Fruit fly (Drosophila melanogaster) whole organism, pupa: Measurements from ENCODE around the gene CG3345.

Experiments used
- CG10348 ChIP-seq: fragments of 200-800 bp; sonication (Bioruptor generic); IDR thresholded peaks from 2 replicates; pipeline ENCODE4 v1.3.6; 2022; ENCODE audit warnings: missing biosample characterization, missing genetic modification characterization
- CG12605 ChIP-seq: fragments of 200-800 bp; sonication (Bioruptor generic); IDR thresholded peaks from 2 replicates; pipeline ENCODE4 v1.3.6; 2022; ENCODE audit warnings: missing biosample characterization, missing genetic modification characterization
- CG13204 ChIP-seq: fragments of 200-800 bp; sonication (Bioruptor generic); optimal IDR thresholded peaks from 2 replicates; lab custom pipeline; 2018; ENCODE audit warnings: missing biosample characterization, mild to moderate bottlenecking, missing genetic modification characterization, moderate library complexity
- CG14655 ChIP-seq: fragments of 200-800 bp; sonication (Bioruptor generic); optimal IDR thresholded peaks from 3 replicates; lab custom pipeline; 2017; ENCODE audit warnings: mild to moderate bottlenecking, missing biosample characterization, missing genetic modification reagents, missing genetic modification characterization
- CG15710 ChIP-seq: fragments of 200-800 bp; sonication (Bioruptor generic); optimal IDR thresholded peaks from 2 replicates; lab custom pipeline; 2018; ENCODE audit warnings: missing biosample characterization, mild to moderate bottlenecking, missing genetic modification characterization, moderate library complexity
- CG17806 ChIP-seq: fragments of 200-800 bp; sonication (Bioruptor generic); optimal IDR thresholded peaks from 2 replicates; lab custom pipeline; 2018; ENCODE audit warnings: missing biosample characterization, mild to moderate bottlenecking, missing genetic modification characterization, moderate library complexity
- CG32121 ChIP-seq: fragments of 200-800 bp; sonication (Bioruptor generic); IDR thresholded peaks from 2 replicates; pipeline ENCODE4 v1.3.6; 2022; ENCODE audit warnings: missing biosample characterization, missing genetic modification characterization
- CG34367 ChIP-seq: fragments of 200-800 bp; sonication (Bioruptor generic); optimal IDR thresholded peaks from 2 replicates; lab custom pipeline; 2018; ENCODE audit warnings: missing biosample characterization, mild to moderate bottlenecking, missing genetic modification characterization
- CG4496 ChIP-seq: fragments of 200-800 bp; sonication (Bioruptor generic); IDR thresholded peaks from 3 replicates; pipeline ENCODE4 v1.3.6; 2022; ENCODE audit warnings: missing biosample characterization, missing genetic modification characterization
- CG8159 ChIP-seq: fragments of 200-800 bp; sonication (Bioruptor generic); optimal IDR thresholded peaks from 3 replicates; lab custom pipeline; 2018; ENCODE audit warnings: missing biosample characterization, mild to moderate bottlenecking, missing genetic modification characterization, moderate library complexity
- CG8301 ChIP-seq: fragments of 200-800 bp; sonication (Bioruptor generic); optimal IDR thresholded peaks from 2 replicates; lab custom pipeline; 2018; ENCODE audit warnings: missing biosample characterization, mild to moderate bottlenecking, missing genetic modification characterization
- CG9948 ChIP-seq: fragments of 200-800 bp; sonication (Bioruptor generic); optimal IDR thresholded peaks from 2 replicates; lab custom pipeline; 2018; ENCODE audit warnings: missing biosample characterization, mild to moderate bottlenecking, missing genetic modification characterization, moderate library complexity
- D1 ChIP-seq: fragments of 200-800 bp; sonication (Bioruptor generic); optimal IDR thresholded peaks from 2 replicates; lab custom pipeline; 2018; ENCODE audit warnings: missing biosample characterization, mild to moderate bottlenecking, missing genetic modification characterization, moderate library complexity
- EcR ChIP-seq: fragments of 200-800 bp; sonication (Bioruptor generic); optimal IDR thresholded peaks from 3 replicates; lab custom pipeline; 2019; ENCODE audit warnings: missing biosample characterization, missing genetic modification characterization, mild to moderate bottlenecking, moderate library complexity, missing genetic modification reagents
- Ets98B ChIP-seq: fragments of 200-800 bp; sonication (Bioruptor generic); IDR thresholded peaks from 2 replicates; pipeline ENCODE4 v1.3.6; 2022; ENCODE audit warnings: missing biosample characterization, missing genetic modification characterization
- Pif1A ChIP-seq: fragments of 200-800 bp; sonication (Bioruptor generic); optimal IDR thresholded peaks from 3 replicates; lab custom pipeline; 2016; ENCODE audit warnings: missing biosample characterization, missing genetic modification characterization
- Pif1B ChIP-seq: fragments of 200-800 bp; sonication (Bioruptor generic); optimal IDR thresholded peaks from 3 replicates; lab custom pipeline; 2016; ENCODE audit warnings: missing biosample characterization, missing genetic modification characterization
- Snoo ChIP-seq: fragments of 200-800 bp; sonication (Bioruptor generic); optimal IDR thresholded peaks from 3 replicates; lab custom pipeline; 2017; ENCODE audit warnings: missing biosample characterization, mild to moderate bottlenecking, missing genetic modification characterization, inconsistent platforms
- fd96Ca ChIP-seq: fragments of 200-800 bp; sonication (Bioruptor generic); IDR thresholded peaks from 3 replicates; pipeline ENCODE4 v1.3.6; 2022; ENCODE audit warnings: missing biosample characterization, missing genetic modification characterization
- gl ChIP-seq: fragments of 200-800 bp; sonication (Bioruptor generic); optimal IDR thresholded peaks from 2 replicates; lab custom pipeline; 2018; ENCODE audit warnings: missing biosample characterization, mild to moderate bottlenecking, missing genetic modification characterization
- rn ChIP-seq: fragments of 200-800 bp; sonication (Bioruptor generic); IDR thresholded peaks from 2 replicates; pipeline ENCODE4 v1.3.6; 2022; ENCODE audit warnings: missing biosample characterization, missing genetic modification characterization

CG3345 gene

dm6 chr2L:319159-319558 lies 50.3 kb downstream of the CG3345 start, which contains the start of gene CG11912:
Gene CG11912, minus strand, starts transcription at chr2L:319259.
- TF ChIP-seq D1 (no peak), CG13204 (GFP tag; lab: Kevin White, UChicago) (no peak), CG12605 (GFP tag; lab: Robert Waterston, UW) (no peak), fd96Ca (GFP tag; lab: Robert Waterston, UW) (no peak), CG14655 (GFP tag; lab: Kevin White, UChicago) (no peak), CG9948 (tag; lab: Kevin White, UChicago) (no peak), rn (no peak), CG4496 (GFP tag; lab: Robert Waterston, UW) (no peak), CG8159 (tag; lab: Kevin White, UChicago) (no peak), EcR (GFP tag; lab: Kevin White, UChicago) (no peak), CG8301 (no peak)

dm6 chr2L:319745-320144 lies 50.9 kb downstream of the CG3345 start:
- TF ChIP-seq D1 (no peak), CG12605 (GFP tag; lab: Robert Waterston, UW) (no peak), gl (tag; lab: Kevin White, UChicago) (no peak), Pif1A (GFP tag; lab: Kevin White, UChicago) (no peak), Snoo (tag; lab: Kevin White, UChicago) (no peak), CG14655 (GFP tag; lab: Kevin White, UChicago) (no peak), CG8301 (no peak), CG10348 (GFP tag; lab: Robert Waterston, UW) (no peak)

dm6 chr2L:321148-321547 lies 52.3 kb downstream of the CG3345 start, which contains the start of gene CG11911:
Gene CG11911, minus strand, starts transcription at chr2L:321248.
- TF ChIP-seq CG32121 = no peak
- TF ChIP-seq CG8301 = no peak
- TF ChIP-seq Pif1B (GFP tag; lab: Kevin White, UChicago) = no peak
- TF ChIP-seq CG9948 (tag; lab: Kevin White, UChicago) = no peak
- TF ChIP-seq CG10348 (GFP tag; lab: Robert Waterston, UW) = no peak
- no peak for TF ChIP-seq CG12605 (GFP tag; lab: Robert Waterston, UW)
- no peak for TF ChIP-seq CG34367 (tag; lab: Kevin White, UChicago)
- no peak for TF ChIP-seq CG17806
- no peak for TF ChIP-seq CG4496 (GFP tag; lab: Robert Waterston, UW)
- no peak for TF ChIP-seq Ets98B (GFP tag; lab: Robert Waterston, UW)
- no peak for TF ChIP-seq CG15710 (tag; lab: Kevin White, UChicago)
- no peak for TF ChIP-seq CG14655 (GFP tag; lab: Kevin White, UChicago)
- TF ChIP-seq fd96Ca (GFP tag; lab: Robert Waterston, UW) = no peak
